Fruit fly (Drosophila melanogaster) whole organism, embryonic: ENCODE results near the gene CG9389.

ENCODE experiments used
- Antp ChIP-seq: fragments of 200-800 bp; sonication (Bioruptor generic); optimal IDR thresholded peaks from 3 replicates; lab custom pipeline; 2016; ENCODE audit warnings: missing biosample characterization, missing genetic modification characterization
- CG11398 ChIP-seq: fragments of 200-800 bp; sonication (Bioruptor generic); optimal IDR thresholded peaks from 2 replicates; lab custom pipeline; 2016; ENCODE audit warnings: missing biosample characterization, missing genetic modification characterization
- CG11723 ChIP-seq: fragments of 200-800 bp; sonication (Bioruptor generic); optimal IDR thresholded peaks from 2 replicates; lab custom pipeline; 2017; ENCODE audit warnings: missing biosample characterization, mild to moderate bottlenecking, missing genetic modification characterization
- CG14667 ChIP-seq: fragments of 200-800 bp; sonication (Bioruptor generic); IDR thresholded peaks from 2 replicates; pipeline ENCODE4 v1.3.6; 2022; ENCODE audit warnings: missing biosample characterization, missing genetic modification characterization
- CG15696 ChIP-seq: fragments of 200-800 bp; sonication (Bioruptor generic); optimal IDR thresholded peaks from 2 replicates; lab custom pipeline; 2019; ENCODE audit warnings: missing biosample characterization, mild to moderate bottlenecking, missing genetic modification characterization, moderate library complexity
- CG1603 ChIP-seq: fragments of 200-800 bp; sonication (Bioruptor generic); optimal IDR thresholded peaks from 2 replicates; lab custom pipeline; 2019; ENCODE audit warnings: missing biosample characterization, mild to moderate bottlenecking, missing genetic modification characterization, moderate library complexity
- CG18011 ChIP-seq: fragments of 200-800 bp; sonication (Bioruptor generic); optimal IDR thresholded peaks from 2 replicates; lab custom pipeline; 2017; ENCODE audit warnings: missing biosample characterization, missing genetic modification characterization, mild to moderate bottlenecking, moderate library complexity, missing genotype
- CG2116 ChIP-seq: fragments of 200-800 bp; sonication (Bioruptor generic); optimal IDR thresholded peaks from 3 replicates; lab custom pipeline; 2018; ENCODE audit warnings: missing biosample characterization, mild to moderate bottlenecking, missing genetic modification characterization
- CG2120 ChIP-seq: fragments of 200-800 bp; sonication (Bioruptor generic); optimal IDR thresholded peaks from 3 replicates; lab custom pipeline; 2016; ENCODE audit warnings: missing biosample characterization, missing genetic modification characterization
- CG31224 ChIP-seq: fragments of 200-800 bp; sonication (Bioruptor generic); IDR thresholded peaks from 2 replicates; pipeline ENCODE4 v1.3.6; 2022; ENCODE audit warnings: missing biosample characterization, missing genetic modification characterization
- CG3838 ChIP-seq: fragments of 200-800 bp; sonication (Bioruptor generic); optimal IDR thresholded peaks from 3 replicates; lab custom pipeline; 2016; ENCODE audit warnings: missing biosample characterization, missing genetic modification characterization
- CG7745 ChIP-seq: fragments of 200-800 bp; sonication (Bioruptor generic); optimal IDR thresholded peaks from 2 replicates; lab custom pipeline; 2018; ENCODE audit warnings: missing biosample characterization, mild to moderate bottlenecking, missing genetic modification characterization, moderate library complexity
- CG7987 ChIP-seq: fragments of 200-800 bp; sonication (Bioruptor generic); optimal IDR thresholded peaks from 2 replicates; lab custom pipeline; 2018; ENCODE audit warnings: missing biosample characterization, mild to moderate bottlenecking, missing genetic modification characterization, moderate library complexity
- CG8924 ChIP-seq: fragments of 200-800 bp; optimal IDR thresholded peaks from 3 replicates; lab custom pipeline; 2019; ENCODE audit warnings: missing biosample characterization, mild to moderate bottlenecking, missing genetic modification characterization, moderate library complexity
- CG9727 ChIP-seq: fragments of 200-800 bp; sonication (Bioruptor generic); optimal IDR thresholded peaks from 3 replicates; lab custom pipeline; 2017; ENCODE audit warnings: missing biosample characterization, mild to moderate bottlenecking, missing genetic modification characterization
- CG9932 ChIP-seq: fragments of 200-800 bp; sonication (Bioruptor generic); IDR thresholded peaks from 2 replicates; pipeline ENCODE4 v1.3.6; 2022; ENCODE audit warnings: missing biosample characterization, missing genetic modification characterization
- Chrac-16 ChIP-seq: fragments of 200-800 bp; sonication (Bioruptor generic); optimal IDR thresholded peaks from 3 replicates; lab custom pipeline; 2016; ENCODE audit warnings: missing biosample characterization, missing genetic modification characterization
- CoRest ChIP-seq: fragments of 200-800 bp; sonication (Bioruptor generic); optimal IDR thresholded peaks from 3 replicates; lab custom pipeline; 2018; ENCODE audit warnings: missing biosample characterization, mild to moderate bottlenecking, missing genetic modification characterization, moderate library complexity
- D19A ChIP-seq: fragments of 200-800 bp; optimal IDR thresholded peaks from 3 replicates; lab custom pipeline; 2019; ENCODE audit warnings: missing biosample characterization, mild to moderate bottlenecking, missing genetic modification characterization, moderate library complexity
- Deaf1 ChIP-seq: fragments of 200-800 bp; optimal IDR thresholded peaks from 3 replicates; lab custom pipeline; 2019; ENCODE audit warnings: missing biosample characterization, mild to moderate bottlenecking, missing genetic modification characterization, moderate library complexity
- Dek ChIP-seq: fragments of 200-800 bp; sonication (Bioruptor generic); optimal IDR thresholded peaks from 3 replicates; lab custom pipeline; 2019; ENCODE audit warnings: missing biosample characterization, mild to moderate bottlenecking, missing genetic modification characterization, moderate library complexity
- Doc3 ChIP-seq: fragments of 200-800 bp; sonication (Bioruptor generic); IDR thresholded peaks from 3 replicates; pipeline ENCODE4 v1.3.6; 2022; ENCODE audit warnings: missing biosample characterization, missing genetic modification characterization; ENCODE audit not compliant: partially characterized antibody
- Gug ChIP-seq: fragments of 200-800 bp; sonication (Bioruptor generic); IDR thresholded peaks from 4 replicates; pipeline ENCODE4 v1.3.6; 2022; ENCODE audit warnings: missing biosample characterization, missing genetic modification characterization
- Hand ChIP-seq: fragments of 200-800 bp; sonication (Bioruptor generic); optimal IDR thresholded peaks from 2 replicates; lab custom pipeline; 2017; ENCODE audit warnings: mild to moderate bottlenecking, missing biosample characterization, missing genetic modification reagents, missing genetic modification characterization
- NC2β ChIP-seq: fragments of 200-800 bp; sonication (Bioruptor generic); optimal IDR thresholded peaks from 2 replicates; lab custom pipeline; 2016; ENCODE audit warnings: missing biosample characterization, missing genetic modification characterization
- NK7.1 ChIP-seq: fragments of 200-800 bp; sonication (Bioruptor generic); optimal IDR thresholded peaks from 3 replicates; lab custom pipeline; 2016; ENCODE audit warnings: missing biosample characterization, missing genetic modification characterization
- Sox102F ChIP-seq: fragments of 200-800 bp; sonication (Bioruptor generic); optimal IDR thresholded peaks from 2 replicates; lab custom pipeline; 2018; ENCODE audit warnings: missing biosample characterization, mild to moderate bottlenecking, missing genetic modification characterization, moderate library complexity
- Spps ChIP-seq: fragments of 200-800 bp; sonication (Bioruptor generic); optimal IDR thresholded peaks from 2 replicates; lab custom pipeline; 2018; ENCODE audit warnings: missing biosample characterization, mild to moderate bottlenecking, missing genetic modification characterization
- Usf ChIP-seq: fragments of 200-800 bp; sonication (Bioruptor generic); optimal IDR thresholded peaks from 2 replicates; lab custom pipeline; 2017; ENCODE audit warnings: missing genotype, missing biosample characterization, missing genetic modification characterization
- Vsx1 ChIP-seq: fragments of 200-800 bp; sonication (Bioruptor generic); optimal IDR thresholded peaks from 2 replicates; lab custom pipeline; 2017; ENCODE audit warnings: missing biosample characterization, mild to moderate bottlenecking, missing genetic modification characterization, missing genetic modification reagents
- YL-1 ChIP-seq: fragments of 200-800 bp; sonication (Bioruptor generic); optimal IDR thresholded peaks from 3 replicates; lab custom pipeline; 2017; ENCODE audit warnings: missing biosample characterization, mild to moderate bottlenecking, missing genetic modification characterization
- al ChIP-seq: fragments of 200-800 bp; sonication (Bioruptor generic); IDR thresholded peaks from 2 replicates; pipeline ENCODE4 v1.3.6; 2022; ENCODE audit warnings: missing biosample characterization, missing genetic modification characterization
- aop ChIP-seq: fragments of 200-800 bp; sonication (Bioruptor generic); IDR thresholded peaks from 2 replicates; pipeline ENCODE4 v1.3.6; 2022; ENCODE audit warnings: missing biosample characterization, missing genetic modification characterization
- ap ChIP-seq: fragments of 200-800 bp; sonication (Bioruptor generic); IDR thresholded peaks from 2 replicates; pipeline ENCODE4 v1.3.6; 2022; ENCODE audit warnings: missing biosample characterization, missing genetic modification characterization
- cas ChIP-seq: fragments of 200-800 bp; sonication (Bioruptor generic); IDR thresholded peaks from 2 replicates; pipeline ENCODE4 v1.3.6; 2022; ENCODE audit warnings: missing biosample characterization, missing genetic modification characterization
- crc ChIP-seq: fragments of 200-800 bp; sonication (Bioruptor generic); optimal IDR thresholded peaks from 2 replicates; lab custom pipeline; 2016; ENCODE audit warnings: missing biosample characterization, missing genetic modification characterization
- ems ChIP-seq: fragments of 200-800 bp; sonication (Bioruptor generic); optimal IDR thresholded peaks from 3 replicates; lab custom pipeline; 2016; ENCODE audit warnings: missing biosample characterization, missing genetic modification characterization
- esg ChIP-seq: fragments of 200-800 bp; sonication (Bioruptor generic); conservative IDR thresholded peaks from 2 replicates; pipeline ENCODE4 v1.3.6; 2022; ENCODE audit warnings: missing biosample characterization, missing genetic modification characterization
- ham ChIP-seq: fragments of 200-800 bp; sonication (Bioruptor generic); IDR thresholded peaks from 2 replicates; pipeline ENCODE4 v1.3.6; 2022; ENCODE audit warnings: missing biosample characterization, missing genetic modification characterization
- jing ChIP-seq: fragments of 200-800 bp; sonication (Bioruptor generic); optimal IDR thresholded peaks from 2 replicates; lab custom pipeline; 2018; ENCODE audit warnings: missing biosample characterization, mild to moderate bottlenecking, missing genetic modification characterization
- klu ChIP-seq: fragments of 200-800 bp; sonication (Bioruptor generic); IDR thresholded peaks from 2 replicates; pipeline ENCODE4 v1.3.6; 2022; ENCODE audit warnings: missing biosample characterization, missing genetic modification characterization
- nau ChIP-seq: fragments of 200-800 bp; sonication (Bioruptor generic); optimal IDR thresholded peaks from 3 replicates; lab custom pipeline; 2017; ENCODE audit warnings: missing biosample characterization, mild to moderate bottlenecking, missing genetic modification characterization, missing genetic modification reagents
- nerfin-1 ChIP-seq: fragments of 200-800 bp; sonication (Bioruptor generic); optimal IDR thresholded peaks from 3 replicates; lab custom pipeline; 2019; ENCODE audit warnings: missing biosample characterization, mild to moderate bottlenecking, missing genetic modification characterization, moderate library complexity
- nom ChIP-seq: fragments of 200-800 bp; sonication (Bioruptor generic); optimal IDR thresholded peaks from 2 replicates; lab custom pipeline; 2017; ENCODE audit warnings: missing biosample characterization, missing genetic modification characterization, mild to moderate bottlenecking, moderate library complexity, missing genetic modification reagents
- pan ChIP-seq, 4 experiments: fragments of >200 bp in 3 of 4; fragments of 200-800 bp in 1 of 4; sonication (Bioruptor generic) in 1 of 4; optimal IDR thresholded peaks in 3 of 4; IDR thresholded peaks in 1 of 4; 2 replicates each; pipeline versions ENCODE4 v1.3.6 to Lab custom; 2017 to 2022; ENCODE audit warnings: missing biosample characterization in 2 of 4, missing genetic modification characterization in 2 of 4, mixed read lengths in 1 of 4
- salm ChIP-seq: fragments of 200-800 bp; sonication (Bioruptor generic); optimal IDR thresholded peaks from 2 replicates; lab custom pipeline; 2018; ENCODE audit warnings: missing biosample characterization, mild to moderate bottlenecking, missing genetic modification characterization
- scrt ChIP-seq: fragments of 200-800 bp; sonication (Bioruptor generic); optimal IDR thresholded peaks from 2 replicates; lab custom pipeline; 2018; ENCODE audit warnings: missing biosample characterization, mild to moderate bottlenecking, missing genetic modification characterization, moderate library complexity
- ssp ChIP-seq: fragments of 200-800 bp; sonication (Bioruptor generic); IDR thresholded peaks from 2 replicates; pipeline ENCODE4 v1.3.6; 2022; ENCODE audit warnings: missing biosample characterization, missing genetic modification characterization
- tio ChIP-seq: fragments of 200-800 bp; sonication (Bioruptor generic); optimal IDR thresholded peaks from 2 replicates; lab custom pipeline; 2017; ENCODE audit warnings: missing biosample characterization, missing genetic modification characterization, inconsistent platforms
- tx ChIP-seq: fragments of 200-800 bp; sonication (Bioruptor generic); optimal IDR thresholded peaks from 2 replicates; lab custom pipeline; 2016; ENCODE audit warnings: missing biosample characterization, missing genetic modification characterization

CG9389 gene

DNA sequence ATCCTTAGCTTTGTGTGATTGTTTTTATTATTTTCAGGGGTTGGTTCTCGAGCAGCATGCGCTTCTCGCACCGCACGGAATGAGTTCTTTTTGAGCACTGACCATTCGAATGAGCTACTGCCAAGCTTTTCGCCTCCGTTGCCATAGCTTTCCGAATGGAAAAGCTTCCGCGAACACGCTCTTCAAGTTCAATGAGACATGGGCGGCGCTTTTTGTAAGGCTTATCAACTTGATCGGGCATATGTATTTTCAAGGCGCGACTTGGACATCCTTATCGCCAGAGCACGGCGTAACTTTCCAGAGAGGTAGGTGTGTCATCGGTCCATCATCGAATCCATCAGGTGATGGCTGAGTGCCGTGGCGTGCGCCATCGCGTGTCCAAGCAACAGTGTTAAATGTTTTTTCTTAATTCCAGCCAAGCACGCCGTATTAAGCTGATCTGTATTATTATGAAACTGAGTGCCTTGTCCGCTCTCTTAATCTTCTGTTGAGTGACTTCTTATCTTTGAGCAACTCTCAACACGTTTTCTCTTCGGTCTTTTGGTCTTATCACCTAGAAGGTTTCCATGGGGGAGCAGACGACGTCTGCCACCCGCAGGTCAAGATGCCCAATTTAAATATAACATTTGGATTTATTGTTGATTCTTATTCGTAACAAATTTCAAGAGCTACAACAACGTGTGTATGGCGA, 9.6 kb upstream of the CG9389 start, which contains the start of gene AcCoAS (continued):
- no peak for TF ChIP-seq nerfin-1 (tag; lab: Kevin White, UChicago)
- peak; percentile 60 for TF ChIP-seq nau (GFP tag; lab: Kevin White, UChicago)
- no peak for TF ChIP-seq crc (GFP tag; lab: Kevin White, UChicago)
- TF ChIP-seq Doc3 (GFP tag; lab: Robert Waterston, UW): no peak
- TF ChIP-seq CG14667 (GFP tag; lab: Robert Waterston, UW): no peak
- TF ChIP-seq al (GFP tag; lab: Robert Waterston, UW): no peak
- peak; percentile 30 for TF ChIP-seq CG18011 (GFP tag; lab: Kevin White, UChicago)
- no peak for TF ChIP-seq Gug (GFP tag; lab: Robert Waterston, UW)
- TF ChIP-seq Antp (GFP tag; lab: Kevin White, UChicago): peak; percentile 7
- TF ChIP-seq cas (GFP tag; lab: Robert Waterston, UW): no peak
- TF ChIP-seq ap (GFP tag; lab: Robert Waterston, UW): no peak
- TF ChIP-seq Chrac-16 (GFP tag; lab: Kevin White, UChicago): no peak
- no peak for TF ChIP-seq Spps (tag; lab: Kevin White, UChicago)
- no peak for TF ChIP-seq CG11398 (GFP tag; lab: Kevin White, UChicago)
- TF ChIP-seq ssp: no peak
- no peak for TF ChIP-seq aop
- no peak for TF ChIP-seq D19A (tag; lab: Kevin White, UChicago)
- no peak for TF ChIP-seq Usf
- no peak for TF ChIP-seq CG3838 (GFP tag; lab: Kevin White, UChicago)
- TF ChIP-seq pan (optimal IDR thresholded peaks at IDR 0.05; lab: Kevin White, UChicago): no peak
- TF ChIP-seq pan (GFP tag; optimal IDR thresholded peaks at IDR 0.05 in 1 of 2, IDR thresholded peaks at IDR 0.05 in 1 of 2): no peak
- no peak for TF ChIP-seq tio (GFP tag; lab: Kevin White, UChicago)
- peak; percentile 8 for TF ChIP-seq tx (GFP tag; lab: Kevin White, UChicago)
- TF ChIP-seq Hand: peak; percentile 73
- peak; percentile 92 for TF ChIP-seq Deaf1 (tag; lab: Kevin White, UChicago)
- no peak for TF ChIP-seq CG1603 (tag; lab: Kevin White, UChicago)
- no peak for TF ChIP-seq CG2116 (GFP tag; lab: Kevin White, UChicago)
- peak; percentile 48 for TF ChIP-seq scrt
- TF ChIP-seq ham: no peak
- TF ChIP-seq CoRest: peak; percentile 5
- TF ChIP-seq nom (GFP tag; lab: Kevin White, UChicago): peak; percentile 26
- peak; percentile 71 for TF ChIP-seq CG2120 (GFP tag; lab: Kevin White, UChicago)
- TF ChIP-seq CG15696 (tag; lab: Kevin White, UChicago): no peak
- no peak for TF ChIP-seq Vsx1
- TF ChIP-seq CG9932 (GFP tag; lab: Robert Waterston, UW): peak; percentile 56; the same call in 1 of the 2 replicates
- no peak for TF ChIP-seq CG8924 (tag; lab: Kevin White, UChicago)
- no peak for TF ChIP-seq CG7745 (tag; lab: Kevin White, UChicago)
- peak; percentile 38 for TF ChIP-seq CG9727 (GFP tag; lab: Kevin White, UChicago)
- TF ChIP-seq klu (GFP tag; lab: Robert Waterston, UW): no peak
- peak; percentile 0 for TF ChIP-seq YL-1 (GFP tag; lab: Kevin White, UChicago)
- TF ChIP-seq NK7.1 (GFP tag; lab: Kevin White, UChicago): no peak
- peak; percentile 97 for TF ChIP-seq CG7987 (GFP tag; lab: Kevin White, UChicago)
- TF ChIP-seq jing (GFP tag; lab: Kevin White, UChicago): no peak
- TF ChIP-seq salm (tag; lab: Kevin White, UChicago): no peak
- peak; percentile 9 for TF ChIP-seq ems (GFP tag; lab: Kevin White, UChicago)
- TF ChIP-seq NC2β (GFP tag; lab: Kevin White, UChicago): no peak
- peak; percentile 10 for TF ChIP-seq Dek (tag; lab: Kevin White, UChicago)
- TF ChIP-seq CG31224: no peak
- TF ChIP-seq esg: no peak
- TF ChIP-seq Sox102F (GFP tag; lab: Kevin White, UChicago): no peak
- no peak for TF ChIP-seq CG11723 (GFP tag; lab: Kevin White, UChicago)
